Fruit fly (Drosophila melanogaster): ENCODE results near the gene CG32536.
A peak's percentile ranks its signal among the peaks of the same experiment; 100 is the strongest.

Gene CG32536

DNA sequence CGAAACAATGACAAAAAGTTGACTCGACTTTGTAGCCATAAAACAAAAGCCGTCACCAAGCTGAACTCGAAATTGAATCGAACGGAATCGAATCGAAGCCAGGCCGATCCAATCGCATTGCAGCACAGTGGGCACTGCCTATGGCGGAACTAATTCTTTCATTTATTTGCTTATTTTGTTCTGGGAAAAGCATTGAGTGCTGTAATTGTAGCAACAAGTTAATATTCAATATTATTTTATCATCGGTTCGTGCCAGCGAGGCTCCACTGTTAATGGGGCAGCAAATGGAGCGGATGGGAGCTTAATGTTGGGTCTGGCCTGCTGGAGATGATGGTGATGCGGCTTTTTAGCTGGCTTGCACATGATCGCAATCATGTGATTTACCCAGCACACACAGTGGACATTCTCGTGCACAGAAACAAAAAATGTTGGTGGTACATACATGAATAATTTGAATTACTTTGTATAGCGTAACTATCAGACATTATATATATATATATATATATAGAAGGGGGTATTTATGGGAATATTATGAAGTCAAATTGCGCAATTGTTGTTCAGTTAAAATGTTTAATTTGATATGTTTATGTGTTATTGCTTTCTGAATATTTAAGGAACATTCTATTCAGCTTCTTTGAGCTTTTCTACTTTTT lies 12.7 kb upstream of the CG32536 start (continued):
- TF ChIP-seq Ets97D (GFP tag; optimal IDR thresholded peaks at IDR 0.05) (peak; percentile 67), E2f2 (GFP tag; IDR thresholded peaks at IDR 0.05) (peak; percentile 68), BtbVII (GFP tag; optimal IDR thresholded peaks at IDR 0.05) (peak; percentile 51), dimm (GFP tag; IDR thresholded peaks at IDR 0.05) (peak; percentile 81), Dref (GFP tag; IDR thresholded peaks at IDR 0.05) (no peak), sob (GFP tag; IDR thresholded peaks at IDR 0.05) (peak; percentile 88), CG10321 (GFP tag; IDR thresholded peaks at IDR 0.05) (no peak), CG18262 (tag; optimal IDR thresholded peaks at IDR 0.05) (peak; percentile 79), sima (GFP tag; optimal IDR thresholded peaks at IDR 0.05) (peak; percentile 42), Aef1 (GFP tag; IDR thresholded peaks at IDR 0.05) (peak; percentile 87), sc (optimal IDR thresholded peaks at IDR 0.05) (no peak), sc (GFP tag; optimal IDR thresholded peaks at IDR 0.05) (peak; percentile 65), al (GFP tag; IDR thresholded peaks at IDR 0.05) (peak; percentile 66), CG11085 (GFP tag; IDR thresholded peaks at IDR 0.05) (peak; percentile 70), ttk (GFP tag; IDR thresholded peaks at IDR 0.05) (peak; percentile 94), CG34224 (GFP tag; IDR thresholded peaks at IDR 0.05; ENCODE audit: partially characterized antibody) (no peak), CG7357 (GFP tag; IDR thresholded peaks at IDR 0.05) (peak; percentile 79; the same call in 2 of the 3 replicates), Blimp-1 (GFP tag; optimal IDR thresholded peaks at IDR 0.05) (peak; percentile 88), CG15601 (tag; optimal IDR thresholded peaks at IDR 0.05) (peak; percentile 89), lov (optimal IDR thresholded peaks at IDR 0.05) (no peak), lov (GFP tag; IDR thresholded peaks at IDR 0.05) (peak; percentile 92), CG10431 (GFP tag; optimal IDR thresholded peaks at IDR 0.05) (peak; percentile 34), CG3163 (GFP tag; optimal IDR thresholded peaks at IDR 0.05) (peak; percentile 61), Drgx (GFP tag; IDR thresholded peaks at IDR 0.05) (peak; percentile 97), esg (GFP tag; conservative IDR thresholded peaks at IDR 0.05) (peak; percentile 91), tup (GFP tag; optimal IDR thresholded peaks at IDR 0.05) (peak; percentile 71), CG12219 (GFP tag; optimal IDR thresholded peaks at IDR 0.05) (peak; percentile 91), CG42726 (GFP tag; IDR thresholded peaks at IDR 0.05; ENCODE audit: partially characterized antibody) (no peak), zen (tag; optimal IDR thresholded peaks at IDR 0.05) (peak; percentile 63), sna (GFP tag; IDR thresholded peaks at IDR 0.05; ENCODE audit: partially characterized antibody) (no peak), CG11093 (GFP tag; IDR thresholded peaks at IDR 0.05) (peak; percentile 87), fd64A (GFP tag; optimal IDR thresholded peaks at IDR 0.05) (peak; percentile 84), H2.0 (GFP tag; IDR thresholded peaks at IDR 0.05) (peak; percentile 94), Gsc (GFP tag; IDR thresholded peaks at IDR 0.05) (peak; percentile 84), trem (tag; optimal IDR thresholded peaks at IDR 0.05) (peak; percentile 61), pho (GFP tag; optimal IDR thresholded peaks at IDR 0.05) (peak; percentile 39), cwo (GFP tag; optimal IDR thresholded peaks at IDR 0.05) (peak; percentile 70), ftz-f1 (GFP tag; optimal IDR thresholded peaks at IDR 0.05) (no peak), CG12071 (GFP tag; optimal IDR thresholded peaks at IDR 0.05) (peak; percentile 92), CG10147 (GFP tag; optimal IDR thresholded peaks at IDR 0.05) (peak; percentile 67), Abd-B (GFP tag; optimal IDR thresholded peaks at IDR 0.05) (peak; percentile 85), MTF-1 (GFP tag; optimal IDR thresholded peaks at IDR 0.05; ENCODE audit: borderline replicate concordance) (peak; percentile 84), grn (GFP tag; optimal IDR thresholded peaks at IDR 0.05) (peak; percentile 52), Optix (GFP tag; IDR thresholded peaks at IDR 0.05) (peak; percentile 94), CG1024 (GFP tag; IDR thresholded peaks at IDR 0.05) (peak; percentile 90), CG6272 (GFP tag; IDR thresholded peaks at IDR 0.05) (peak; percentile 83), CG17361 (GFP tag; IDR thresholded peaks at IDR 0.05) (peak; percentile 85), CG7271 (tag; optimal IDR thresholded peaks at IDR 0.05) (peak; percentile 25), pfk (GFP tag; optimal IDR thresholded peaks at IDR 0.05) (no peak), fu2 (GFP tag; optimal IDR thresholded peaks at IDR 0.05) (peak; percentile 47), CG2712 (tag; optimal IDR thresholded peaks at IDR 0.05) (peak; percentile 89)

All from whole organism, embryonic.